Fruit fly (Drosophila melanogaster): ENCODE data around the gene NimA.
A peak's percentile ranks its signal among the peaks of the same experiment; 100 is the strongest.

The NimA gene

dm6 chr2L:13928461-13928860, 28.9 kb upstream of the NimA start:
- no peak for TF ChIP-seq bab1 (GFP tag; optimal IDR thresholded peaks at IDR 0.05)
- TF ChIP-seq Crg-1 (GFP tag; optimal IDR thresholded peaks at IDR 0.05) = no peak
- no peak for TF ChIP-seq tj (GFP tag; optimal IDR thresholded peaks at IDR 0.05)
- TF ChIP-seq cic (GFP tag; optimal IDR thresholded peaks at IDR 0.05) = no peak
- no peak for TF ChIP-seq cnc (optimal IDR thresholded peaks at IDR 0.05)
- TF ChIP-seq toe (GFP tag; optimal IDR thresholded peaks at IDR 0.05) = no peak
- no peak for TF ChIP-seq Hr96 (GFP tag; optimal IDR thresholded peaks at IDR 0.05)
- TF ChIP-seq CG7101 (tag; optimal IDR thresholded peaks at IDR 0.05) = no peak
- TF ChIP-seq CG33017 (tag; optimal IDR thresholded peaks at IDR 0.05) = no peak
- TF ChIP-seq Clk (GFP tag; optimal IDR thresholded peaks at IDR 0.05) = no peak
- no peak for TF ChIP-seq kay (GFP tag; ENCODE audit: borderline replicate concordance)
- TF ChIP-seq CG5204 (GFP tag; optimal IDR thresholded peaks at IDR 0.05) = no peak
- TF ChIP-seq pad (GFP tag; optimal IDR thresholded peaks at IDR 0.05) = no peak
- TF ChIP-seq CG12768 (GFP tag; optimal IDR thresholded peaks at IDR 0.05) = no peak
- no peak for TF ChIP-seq CG1620 (GFP tag; optimal IDR thresholded peaks at IDR 0.05)
- no peak for TF ChIP-seq ovo (GFP tag; optimal IDR thresholded peaks at IDR 0.05)

dm6 chr2L:13931318-13931717, 26.0 kb upstream of the NimA start, which contains the start of gene CG42711:
TSS of gene CG42711 (minus strand) at chr2L:13931362.
- TF ChIP-seq Mnt (GFP tag; optimal IDR thresholded peaks at IDR 0.05) (no peak), CG33017 (tag; optimal IDR thresholded peaks at IDR 0.05) (peak; percentile 23), CG5204 (GFP tag; optimal IDR thresholded peaks at IDR 0.05) (no peak), CG14711 (tag; optimal IDR thresholded peaks at IDR 0.05) (peak; percentile 16), CG7101 (tag; optimal IDR thresholded peaks at IDR 0.05) (peak; percentile 6), CG1620 (GFP tag; optimal IDR thresholded peaks at IDR 0.05) (no peak)

- TF ChIP-seq Crg-1 (GFP tag; optimal IDR thresholded peaks at IDR 0.05) (no peak), ovo (GFP tag; optimal IDR thresholded peaks at IDR 0.05) (no peak), CG7101 (tag; optimal IDR thresholded peaks at IDR 0.05) (no peak), CG1620 (GFP tag; optimal IDR thresholded peaks at IDR 0.05) (no peak), CG5204 (GFP tag; optimal IDR thresholded peaks at IDR 0.05) (no peak), CG7045 (GFP tag; optimal IDR thresholded peaks at IDR 0.05) (no peak), toe (GFP tag; optimal IDR thresholded peaks at IDR 0.05) (no peak), tj (GFP tag; optimal IDR thresholded peaks at IDR 0.05) (no peak)
Observed at dm6 chr2L:13934542-13935065, 22.7 kb upstream of the NimA start, which contains the start of gene Vajk2. TSS of gene Vajk2 (minus strand) at chr2L:13934692.

dm6 chr2L:13947476-13947875, 9.9 kb upstream of the NimA start, which contains the start of gene Vajk3:
TSS of gene Vajk3 (minus strand) at chr2L:13947476.
- TF ChIP-seq Hr96 (GFP tag; optimal IDR thresholded peaks at IDR 0.05) (no peak), CG12768 (GFP tag; optimal IDR thresholded peaks at IDR 0.05) (no peak), ovo (GFP tag; optimal IDR thresholded peaks at IDR 0.05) (no peak), Mnt (GFP tag; optimal IDR thresholded peaks at IDR 0.05) (no peak), CG7101 (tag; optimal IDR thresholded peaks at IDR 0.05) (no peak), kay (GFP tag; ENCODE audit: borderline replicate concordance) (no peak), Crg-1 (GFP tag; optimal IDR thresholded peaks at IDR 0.05) (no peak), cnc (optimal IDR thresholded peaks at IDR 0.05) (no peak), CG33017 (tag; optimal IDR thresholded peaks at IDR 0.05) (no peak), CG11617 (GFP tag; optimal IDR thresholded peaks at IDR 0.05) (no peak), CG5204 (GFP tag; optimal IDR thresholded peaks at IDR 0.05) (no peak), toe (GFP tag; optimal IDR thresholded peaks at IDR 0.05) (no peak), CG7045 (GFP tag; optimal IDR thresholded peaks at IDR 0.05) (no peak), CG14711 (tag; optimal IDR thresholded peaks at IDR 0.05) (no peak), tj (GFP tag; optimal IDR thresholded peaks at IDR 0.05) (no peak)

dm6 chr2L:13949789-13950188, 7.5 kb upstream of the NimA start:
- no peak for TF ChIP-seq CG12768 (GFP tag; optimal IDR thresholded peaks at IDR 0.05)
- no peak for TF ChIP-seq CG7045 (GFP tag; optimal IDR thresholded peaks at IDR 0.05)
- TF ChIP-seq CG33017 (tag; optimal IDR thresholded peaks at IDR 0.05) = no peak
- TF ChIP-seq Clk (GFP tag; optimal IDR thresholded peaks at IDR 0.05) = no peak
- TF ChIP-seq CG5204 (GFP tag; optimal IDR thresholded peaks at IDR 0.05) = no peak

dm6 chr2L:13955775-13956174, 1.6 kb upstream of the NimA start:
- TF ChIP-seq CG5204 (GFP tag; optimal IDR thresholded peaks at IDR 0.05) = no peak
- TF ChIP-seq Hr96 (GFP tag; optimal IDR thresholded peaks at IDR 0.05) = no peak
- no peak for TF ChIP-seq Clk (GFP tag; optimal IDR thresholded peaks at IDR 0.05)
- no peak for TF ChIP-seq CG14711 (tag; optimal IDR thresholded peaks at IDR 0.05)
- TF ChIP-seq cnc (optimal IDR thresholded peaks at IDR 0.05) = no peak
- no peak for TF ChIP-seq kay (GFP tag; ENCODE audit: borderline replicate concordance)
- no peak for TF ChIP-seq pad (GFP tag; optimal IDR thresholded peaks at IDR 0.05)
- no peak for TF ChIP-seq CG7101 (tag; optimal IDR thresholded peaks at IDR 0.05)
- TF ChIP-seq CG11617 (GFP tag; optimal IDR thresholded peaks at IDR 0.05) = no peak
- TF ChIP-seq ovo (GFP tag; optimal IDR thresholded peaks at IDR 0.05) = no peak
- no peak for TF ChIP-seq CG7045 (GFP tag; optimal IDR thresholded peaks at IDR 0.05)
- no peak for TF ChIP-seq Mnt (GFP tag; optimal IDR thresholded peaks at IDR 0.05)
- no peak for TF ChIP-seq CG12768 (GFP tag; optimal IDR thresholded peaks at IDR 0.05)
- TF ChIP-seq CG1620 (GFP tag; optimal IDR thresholded peaks at IDR 0.05) = no peak

- TF ChIP-seq tj (GFP tag; optimal IDR thresholded peaks at IDR 0.05) (no peak), toe (GFP tag; optimal IDR thresholded peaks at IDR 0.05) (no peak), CG11617 (GFP tag; optimal IDR thresholded peaks at IDR 0.05) (no peak), CG7045 (GFP tag; optimal IDR thresholded peaks at IDR 0.05) (no peak), Mnt (GFP tag; optimal IDR thresholded peaks at IDR 0.05) (no peak), Hr96 (GFP tag; optimal IDR thresholded peaks at IDR 0.05) (no peak), CG12768 (GFP tag; optimal IDR thresholded peaks at IDR 0.05) (no peak), bab1 (GFP tag; optimal IDR thresholded peaks at IDR 0.05) (no peak), CG33017 (tag; optimal IDR thresholded peaks at IDR 0.05) (no peak), CG5204 (GFP tag; optimal IDR thresholded peaks at IDR 0.05) (no peak), pad (GFP tag; optimal IDR thresholded peaks at IDR 0.05) (no peak), CG7101 (tag; optimal IDR thresholded peaks at IDR 0.05) (no peak), cic (GFP tag; optimal IDR thresholded peaks at IDR 0.05) (no peak), Crg-1 (GFP tag; optimal IDR thresholded peaks at IDR 0.05) (no peak), cnc (optimal IDR thresholded peaks at IDR 0.05) (no peak)
Observed at dm6 chr2L:13960399-13960798, 3.1 kb downstream of the NimA start.
